Worm (Caenorhabditis elegans): Measurements from ENCODE around the gene pis-1.
"Not testable (repeated sequence)": the region's sequence is repeated elsewhere in the genome, so short reads cannot be mapped to it uniquely, and the experiment has no call there.

The pis-1 gene

DNA sequence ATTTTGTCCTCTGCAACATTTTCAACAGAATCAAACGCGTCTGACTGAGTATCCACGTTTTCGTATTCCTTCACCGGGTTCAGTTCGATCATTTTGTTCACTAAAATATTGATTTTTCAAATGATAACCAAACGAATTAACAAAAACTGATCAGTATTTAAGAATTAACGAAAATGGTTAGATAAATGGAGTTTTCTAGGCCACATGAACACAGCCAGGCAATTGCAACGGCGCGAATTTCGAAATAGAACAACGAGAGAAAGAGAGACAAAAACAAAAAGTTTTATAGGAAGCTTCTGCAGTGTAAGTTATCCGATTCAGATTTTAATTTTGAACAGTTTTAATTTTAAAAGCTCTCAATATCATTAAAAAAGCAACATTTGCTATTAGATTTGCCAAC lies 18.9 kb downstream of the pis-1 start, which contains the start of gene sna-2 (continued):
- TF ChIP-seq snpc-3.4 (tag; optimal IDR thresholded peaks at IDR 0.05) = no peak

DNA sequence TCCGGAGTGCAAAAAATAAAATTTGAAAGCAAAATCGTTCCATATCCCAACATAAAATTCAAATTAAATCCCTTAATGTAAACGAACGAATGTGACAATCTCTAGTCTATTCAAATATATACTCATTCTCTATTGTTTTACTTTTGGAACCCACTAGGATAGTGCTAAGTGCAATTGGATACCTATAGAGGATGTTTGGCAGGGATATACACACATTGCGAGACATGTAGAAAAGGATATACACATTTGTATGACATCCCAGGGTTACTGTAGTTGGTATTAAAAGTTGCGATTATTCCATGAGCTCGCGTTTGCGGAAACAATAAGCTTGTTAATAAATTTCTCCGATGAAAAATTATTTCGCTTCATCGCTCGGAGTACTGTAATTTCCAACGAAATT lies 23.0 kb downstream of the pis-1 start:
- TF ChIP-seq tbp1 (GFP tag; optimal IDR thresholded peaks at IDR 0.05) = no peak
- TF ChIP-seq F52B5.7 (tag; optimal IDR thresholded peaks at IDR 0.05) = no peak
- TF ChIP-seq somi-1 (GFP tag; optimal IDR thresholded peaks at IDR 0.05) = no peak
- TF ChIP-seq F37B4.10 (GFP tag; IDR thresholded peaks at IDR 0.05) = no peak
- TF ChIP-seq ztf-28 (GFP tag; IDR thresholded peaks at IDR 0.05) = no peak
- TF ChIP-seq nhr-27 (tag; optimal IDR thresholded peaks at IDR 0.05) = no peak
- TF ChIP-seq bed-2 (GFP tag; IDR thresholded peaks at IDR 0.05) = no peak
- no peak for TF ChIP-seq unc-62 (GFP tag; optimal IDR thresholded peaks at IDR 0.05)
- no peak for TF ChIP-seq hlh-12 (tag; optimal IDR thresholded peaks at IDR 0.05)
- TF ChIP-seq lin-26 (GFP tag; IDR thresholded peaks at IDR 0.05) = no peak
- no peak for TF ChIP-seq ceh-100 (GFP tag; IDR thresholded peaks at IDR 0.05)
- TF ChIP-seq snpc-4 (GFP tag; optimal IDR thresholded peaks at IDR 0.05) = no peak
- no peak for TF ChIP-seq snpc-4 (tag; optimal IDR thresholded peaks at IDR 0.05)
- no peak for TF ChIP-seq madf-6 (GFP tag; IDR thresholded peaks at IDR 0.05)
- no peak for TF ChIP-seq F33H1.4 (GFP tag; IDR thresholded peaks at IDR 0.05)
- TF ChIP-seq dpff-1 (tag; optimal IDR thresholded peaks at IDR 0.05) = no peak
- no peak for TF ChIP-seq ztf-25 (GFP tag; IDR thresholded peaks at IDR 0.05)
- TF ChIP-seq dox-1 (GFP tag; IDR thresholded peaks at IDR 0.05) = no peak

DNA sequence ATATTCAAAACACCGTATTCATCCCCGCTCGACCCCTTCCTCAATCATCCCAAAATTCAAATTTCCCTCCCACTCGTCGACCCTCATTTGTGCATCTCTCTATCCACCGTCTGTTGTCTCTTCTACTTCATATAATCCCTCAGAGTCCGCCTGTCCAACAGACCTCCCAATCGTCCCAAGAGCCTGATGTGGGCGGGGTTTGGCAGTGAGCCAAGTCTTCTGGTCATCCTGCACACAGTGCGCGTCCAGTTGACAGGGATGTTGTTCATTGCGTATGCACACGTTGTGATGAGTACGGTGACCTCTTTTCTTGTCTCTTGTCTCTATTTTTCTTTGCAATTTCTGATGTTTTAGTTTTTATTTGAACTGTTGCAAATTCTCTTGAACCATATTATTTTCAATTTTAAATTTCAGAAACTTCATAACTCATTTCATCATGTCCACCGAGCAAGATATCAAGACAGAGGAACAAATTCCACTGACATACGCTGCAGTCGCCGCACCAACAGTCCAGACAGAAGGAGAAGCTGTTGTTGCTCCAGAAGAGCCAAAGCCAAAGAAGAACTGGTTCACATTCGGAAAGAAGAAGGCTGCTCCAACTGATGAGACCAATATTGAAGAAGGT lies 24.2 kb downstream of the pis-1 start, which contains the start of gene cav-1:
TSS of gene cav-1 (plus strand) at position 415 of the 625 bp plus-strand sequence.
- TF ChIP-seq aptf-2 (GFP tag; conservative IDR thresholded peaks at IDR 0.05) (0 out of 2 replicates have a peak, but pooled peaks have one; percentile 53), ama-1 (optimal IDR thresholded peaks at IDR 0.05) (no peak), ama-1 (GFP tag; optimal IDR thresholded peaks at IDR 0.05) (no peak), unc-62 (GFP tag; optimal IDR thresholded peaks at IDR 0.05) (peak; percentile 34)

DNA sequence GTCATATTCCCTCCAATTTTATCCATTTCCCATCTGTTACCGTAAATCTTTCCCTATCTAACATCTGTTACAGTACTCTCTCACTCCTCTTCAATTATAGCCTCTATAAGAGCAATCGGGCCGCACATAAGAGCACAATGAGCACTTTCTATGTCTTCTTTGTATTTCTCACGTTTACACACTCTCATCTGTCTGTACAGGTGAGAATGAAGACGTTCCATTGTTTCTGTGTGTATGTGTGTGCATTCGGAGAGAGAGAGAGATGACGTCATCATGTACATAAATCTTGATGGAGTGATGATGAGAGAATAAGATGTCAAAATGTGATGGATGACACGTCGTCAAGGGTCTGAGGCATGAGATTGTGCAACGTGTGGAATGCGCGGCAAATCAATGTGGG lies 25.6 kb downstream of the pis-1 start:
- no peak for TF ChIP-seq gei-17 (GFP tag; optimal IDR thresholded peaks at IDR 0.05)
- peak; percentile 95 for TF ChIP-seq unc-62 (GFP tag; optimal IDR thresholded peaks at IDR 0.05)

DNA sequence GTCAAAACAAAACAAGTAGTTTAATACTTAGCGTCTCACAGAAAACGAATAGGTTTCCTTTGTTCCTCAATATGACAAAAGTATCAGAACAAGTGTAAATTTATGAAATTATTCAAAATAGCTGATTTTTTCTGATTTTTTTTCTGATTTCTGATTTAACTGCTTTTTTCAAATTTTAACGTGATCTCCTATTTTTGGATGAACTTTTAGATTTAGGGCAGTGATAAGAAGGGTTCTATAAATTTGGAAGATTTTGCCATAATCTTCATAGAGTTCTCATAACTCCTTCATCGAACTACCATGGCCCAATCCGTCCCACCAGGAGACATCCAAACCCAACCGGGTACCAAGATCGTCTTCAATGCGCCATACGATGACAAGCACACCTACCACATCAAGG lies 26.6 kb downstream of the pis-1 start, which contains the start of gene msp-78:
TSS of gene msp-78 (plus strand) at position 301 of the 400 bp plus-strand sequence.
- TF ChIP-seq ztf-25 (GFP tag; IDR thresholded peaks at IDR 0.05); rpc-1 (optimal IDR thresholded peaks at IDR 0.05); rpc-1 (tag; optimal IDR thresholded peaks at IDR 0.05); nhr-90 (tag; optimal IDR thresholded peaks at IDR 0.05): not testable (repeated sequence)

DNA sequence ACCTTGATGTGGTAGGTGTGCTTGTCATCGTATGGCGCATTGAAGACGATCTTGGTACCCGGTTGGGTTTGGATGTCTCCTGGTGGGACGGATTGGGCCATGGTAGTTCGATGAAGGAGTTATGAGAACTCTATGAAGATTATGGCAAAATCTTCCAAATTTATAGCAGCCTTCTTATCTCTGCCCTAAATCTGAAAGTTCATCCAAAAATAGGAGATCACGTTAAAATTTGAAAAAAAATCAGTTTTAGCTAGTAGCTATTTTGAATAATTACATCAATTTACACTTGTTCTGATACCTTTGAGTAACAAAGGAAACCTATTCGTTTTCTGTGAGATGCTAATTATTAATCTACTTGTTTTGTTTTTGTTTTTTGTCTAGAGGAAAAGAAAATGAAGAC lies 29.3 kb downstream of the pis-1 start, which contains the start of gene msp-79:
TSS of gene msp-79 (minus strand) at position 101 of the 400 bp plus-strand sequence.
- not testable (repeated sequence) for TF ChIP-seq B0035.1 (tag; optimal IDR thresholded peaks at IDR 0.05); akir-1 (GFP tag; optimal IDR thresholded peaks at IDR 0.05); hlh-26 (GFP tag; conservative IDR thresholded peaks at IDR 0.05)

DNA sequence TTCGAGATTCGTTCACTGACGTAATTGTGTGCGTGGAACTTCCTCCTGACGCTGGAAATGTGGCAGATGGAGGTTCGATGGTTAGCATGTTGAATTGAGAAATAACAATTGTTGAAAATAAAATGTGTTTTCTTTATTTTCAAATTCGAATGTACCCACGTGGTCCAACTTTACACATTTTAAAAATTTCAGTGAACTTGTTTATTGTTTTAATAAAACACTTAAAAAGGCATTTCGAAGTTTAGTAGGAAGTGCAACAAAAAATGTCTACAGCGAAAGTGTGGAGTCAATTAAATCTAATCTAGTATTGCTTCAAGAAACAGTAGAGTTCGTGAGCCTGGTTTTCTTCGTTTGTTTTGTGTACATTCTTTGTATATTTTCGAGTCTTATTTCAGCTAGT lies 30.1 kb downstream of the pis-1 start, which contains the start of gene ssp-36:
TSS of gene ssp-36 (minus strand) at position 101 of the 400 bp plus-strand sequence.
- TF ChIP-seq nhr-179 (tag; optimal IDR thresholded peaks at IDR 0.05) (no peak), hsf-1 (GFP tag; IDR thresholded peaks at IDR 0.05) (no peak), unc-130 (GFP tag; optimal IDR thresholded peaks at IDR 0.05) (no peak), rcor-1 (GFP tag; IDR thresholded peaks at IDR 0.05) (no peak), lsl-1 (GFP tag; optimal IDR thresholded peaks at IDR 0.05) (no peak), snpc-3.4 (tag; optimal IDR thresholded peaks at IDR 0.05) (no peak), D2030.7 (GFP tag; IDR thresholded peaks at IDR 0.05) (no peak), ceh-79 (tag; optimal IDR thresholded peaks at IDR 0.05) (no peak), mel-28 (tag; optimal IDR thresholded peaks at IDR 0.05; ENCODE audit: borderline replicate concordance) (no peak), sea-2 (GFP tag; IDR thresholded peaks at IDR 0.05) (no peak), egl-44 (GFP tag; IDR thresholded peaks at IDR 0.05) (no peak), lin-40 (tag; optimal IDR thresholded peaks at IDR 0.05) (no peak), nhr-27 (tag; optimal IDR thresholded peaks at IDR 0.05) (no peak)

Measured in whole organism, young adult.